Worm (Caenorhabditis elegans): ENCODE data around the gene wrk-1.

- TF ChIP-seq B0310.2 (tag; optimal IDR thresholded peaks at IDR 0.05) (no peak), hnd-1 (tag; optimal IDR thresholded peaks at IDR 0.05) (no peak), ama-1 (optimal IDR thresholded peaks at IDR 0.05) (no peak), ets-7 (tag; optimal IDR thresholded peaks at IDR 0.05) (no peak)
These were observed 20.7 kb upstream of the wrk-1 start, which contains the start of gene F08F1.4 for ce11 chrX:8413130-8413529.

Data from whole organism, early embryonic.